Worm (Caenorhabditis elegans) whole organism, young adult: ENCODE results near the gene drap-1.

Experiments used
- C17E4.6 ChIP-seq: fragments of 200-800 bp; sonication (Bioruptor generic); IDR thresholded peaks from 2 replicates; pipeline ENCODE4 v1.3.6; 2022; ENCODE audit warnings: missing genetic modification reagents, missing genetic modification characterization, missing compliant biosample characterization
- F33H1.4 ChIP-seq: fragments of 200-800 bp; sonication (Bioruptor generic); IDR thresholded peaks from 2 replicates; pipeline ENCODE4 v1.3.6; 2022; ENCODE audit warnings: missing genetic modification reagents, missing genetic modification characterization, missing compliant biosample characterization
- Y67H2A.10 ChIP-seq: fragments of 200-800 bp; sonication (Bioruptor generic); conservative IDR thresholded peaks from 2 replicates; pipeline ENCODE4 v1.3.6; 2022; ENCODE audit warnings: missing genetic modification reagents, missing genetic modification characterization, missing compliant biosample characterization
- ceh-27 ChIP-seq: fragments of 200-800 bp; sonication (Bioruptor generic); optimal IDR thresholded peaks from 2 replicates; lab custom pipeline; 2018; ENCODE audit warnings: mild to moderate bottlenecking, missing genetic modification characterization, moderate library complexity, missing compliant biosample characterization
- him-1 ChIP-seq: sonication (generic microtip); optimal IDR thresholded peaks from 2 replicates; lab custom pipeline; 2016; ENCODE audit warnings: missing genotype, missing genetic modification reagents, missing genetic modification characterization, missing compliant biosample characterization
- madf-6 ChIP-seq: fragments of 200-800 bp; sonication (Bioruptor generic); IDR thresholded peaks from 2 replicates; pipeline ENCODE4 v1.3.6; 2022; ENCODE audit warnings: missing genetic modification reagents, missing genetic modification characterization, missing compliant biosample characterization
- ztf-25 ChIP-seq: fragments of 200-800 bp; sonication (Bioruptor generic); IDR thresholded peaks from 2 replicates; pipeline ENCODE4 v1.3.6; 2022; ENCODE audit warnings: missing genetic modification reagents, missing genetic modification characterization, missing compliant biosample characterization

Gene drap-1

ce11 chrV:9782045-9782444, 52.1 kb downstream of the drap-1 start:
- TF ChIP-seq him-1 (tag; lab: Kevin White, UChicago), result no peak
- no peak for TF ChIP-seq C17E4.6 (GFP tag; lab: Robert Waterston, UW)
- TF ChIP-seq ceh-27 (GFP tag; lab: Kevin White, UChicago), result no peak
- no peak for TF ChIP-seq F33H1.4 (GFP tag; lab: Robert Waterston, UW)
- no peak for TF ChIP-seq Y67H2A.10 (GFP tag; lab: Robert Waterston, UW)

ce11 chrV:9782969-9783368, 53.1 kb downstream of the drap-1 start, which contains the start of gene F46B6.5:
Gene F46B6.5, minus strand, starts transcription at chrV:9783069.
- TF ChIP-seq ztf-25 (GFP tag; lab: Robert Waterston, UW) (0 out of 2 replicates have a peak, but pooled peaks have one; percentile 38), madf-6 (GFP tag; lab: Robert Waterston, UW) (no peak)
